Worm (Caenorhabditis elegans) whole organism, L2 larva: Measurements from ENCODE around the gene nifk-1.

ENCODE experiments used
- C34F6.9 ChIP-seq: fragments of 150-350 bp; optimal IDR thresholded peaks from 2 replicates; lab custom pipeline; 2014; ENCODE audit warnings: missing biosample characterization, missing genetic modification characterization
- F13H6.1 ChIP-seq: sonication (generic microtip); optimal IDR thresholded peaks from 2 replicates; lab custom pipeline; 2016; ENCODE audit warnings: missing genetic modification characterization, missing compliant biosample characterization
- alr-1 ChIP-seq: fragments of 150-350 bp; optimal IDR thresholded peaks from 2 replicates; lab custom pipeline; 2014; ENCODE audit warnings: missing biosample characterization, missing genetic modification characterization
- aly-2 ChIP-seq: fragments of 150-350 bp; optimal IDR thresholded peaks from 2 replicates; lab custom pipeline; 2014; ENCODE audit warnings: missing biosample characterization, missing genetic modification characterization
- ama-1 ChIP-seq: fragments of 150-350 bp; optimal IDR thresholded peaks from 2 replicates; lab custom pipeline; 2018; ENCODE audit warnings: inconsistent platforms
- blmp-1 ChIP-seq: sonication (generic microtip); optimal IDR thresholded peaks from 2 replicates; lab custom pipeline; 2017; ENCODE audit warnings: missing genetic modification characterization, mild to moderate bottlenecking, missing compliant biosample characterization, antibody characterized with exemption, moderate library complexity; ENCODE audit not compliant: insufficient read depth
- ceh-16 ChIP-seq: fragments of 150-350 bp; optimal IDR thresholded peaks from 2 replicates; lab custom pipeline; 2014; ENCODE audit warnings: missing biosample characterization, missing genetic modification characterization
- ceh-82 ChIP-seq: fragments of 150-350 bp; optimal IDR thresholded peaks from 2 replicates; lab custom pipeline; 2014; ENCODE audit warnings: missing biosample characterization, missing genetic modification characterization
- crh-2 ChIP-seq: sonication (generic microtip); optimal IDR thresholded peaks from 2 replicates; lab custom pipeline; 2017; ENCODE audit warnings: missing biosample characterization, missing genetic modification characterization
- dmd-4 ChIP-seq: sonication (generic microtip); optimal IDR thresholded peaks from 2 replicates; lab custom pipeline; 2017; ENCODE audit warnings: missing biosample characterization, missing genetic modification characterization
- fos-1 ChIP-seq: fragments of 150-350 bp; optimal IDR thresholded peaks from 2 replicates; lab custom pipeline; 2014; ENCODE audit warnings: missing biosample characterization, missing genetic modification characterization
- gmeb-1 ChIP-seq: fragments of 150-350 bp; optimal IDR thresholded peaks from 2 replicates; lab custom pipeline; 2014; ENCODE audit warnings: missing biosample characterization, missing genetic modification characterization
- lin-11 ChIP-seq: fragments of 150-350 bp; sonication (generic microtip); optimal IDR thresholded peaks from 2 replicates; lab custom pipeline; 2014; ENCODE audit warnings: missing biosample characterization, missing genetic modification characterization, inconsistent platforms, mixed read lengths
- lin-13 ChIP-seq: fragments of 150-350 bp; optimal IDR thresholded peaks from 2 replicates; lab custom pipeline; 2014; ENCODE audit warnings: missing biosample characterization, missing genetic modification reagents, missing genetic modification characterization
- lin-39 ChIP-seq: fragments of 150-350 bp; optimal IDR thresholded peaks from 2 replicates; lab custom pipeline; 2014; ENCODE audit warnings: missing biosample characterization, missing genetic modification reagents, missing genetic modification characterization
- lsy-2 ChIP-seq, 2 experiments: fragments of 150-350 bp in 1 of 2; sonication (generic microtip) in 1 of 2; optimal IDR thresholded peaks; 2 replicates each; lab custom pipeline; 2014 to 2017; ENCODE audit warnings: missing biosample characterization in 2 of 2, missing genetic modification characterization in 2 of 2
- mbf-1 ChIP-seq: sonication (generic microtip); optimal IDR thresholded peaks from 2 replicates; lab custom pipeline; 2017; ENCODE audit warnings: missing biosample characterization, missing genetic modification characterization
- mdl-1 ChIP-seq, 2 experiments: fragments of 150-350 bp in 1 of 2; sonication (generic microtip) in 1 of 2; optimal IDR thresholded peaks; 2 replicates each; lab custom pipeline; 2017; ENCODE audit warnings: missing biosample characterization in 2 of 2, missing genetic modification characterization in 2 of 2
- nhr-10 ChIP-seq: sonication (generic microtip); optimal IDR thresholded peaks from 2 replicates; lab custom pipeline; 2017; ENCODE audit warnings: missing biosample characterization, missing genetic modification characterization
- nhr-12 ChIP-seq: fragments of 150-350 bp; optimal IDR thresholded peaks from 2 replicates; lab custom pipeline; 2014; ENCODE audit warnings: missing biosample characterization, missing genetic modification characterization
- nhr-129 ChIP-seq: fragments of 150-350 bp; optimal IDR thresholded peaks from 2 replicates; lab custom pipeline; 2014; ENCODE audit warnings: missing biosample characterization, missing genetic modification characterization
- nhr-21 ChIP-seq: fragments of 150-350 bp; optimal IDR thresholded peaks from 2 replicates; lab custom pipeline; 2014; ENCODE audit warnings: missing biosample characterization, missing genetic modification characterization
- nhr-23 ChIP-seq: fragments of 150-350 bp; optimal IDR thresholded peaks from 2 replicates; lab custom pipeline; 2014; ENCODE audit warnings: missing biosample characterization, missing genetic modification reagents, missing genetic modification characterization
- nhr-25 ChIP-seq: fragments of 150-350 bp; sonication (generic microtip); optimal IDR thresholded peaks from 3 replicates; lab custom pipeline; 2014; ENCODE audit warnings: missing biosample characterization, missing genetic modification characterization
- skn-1 ChIP-seq: sonication (generic microtip); optimal IDR thresholded peaks from 2 replicates; lab custom pipeline; 2017; ENCODE audit warnings: missing biosample characterization, missing genetic modification characterization
- sma-3 ChIP-seq: sonication (generic microtip); optimal IDR thresholded peaks from 2 replicates; lab custom pipeline; 2016; ENCODE audit warnings: missing genetic modification reagents, missing genetic modification characterization, missing compliant biosample characterization
- sma-9 ChIP-seq, 2 experiments: fragments of 150-350 bp in 1 of 2; sonication (generic microtip) in 1 of 2; optimal IDR thresholded peaks; 2 replicates each; lab custom pipeline; 2014 to 2016; ENCODE audit warnings: missing genetic modification characterization in 2 of 2, mild to moderate bottlenecking in 1 of 2, missing biosample characterization in 1 of 2, missing compliant biosample characterization in 1 of 2, missing genetic modification reagents in 1 of 2, moderate library complexity in 1 of 2
- unc-39 ChIP-seq: fragments of 150-350 bp; optimal IDR thresholded peaks from 2 replicates; lab custom pipeline; 2014; ENCODE audit warnings: missing biosample characterization, missing genetic modification characterization
- unc-55 ChIP-seq: fragments of 150-350 bp; sonication (generic microtip); optimal IDR thresholded peaks from 3 replicates; lab custom pipeline; 2014; ENCODE audit warnings: missing biosample characterization, missing genetic modification reagents, missing genetic modification characterization
- unc-62 ChIP-seq: fragments of 150-350 bp; optimal IDR thresholded peaks from 2 replicates; lab custom pipeline; 2014; ENCODE audit warnings: missing biosample characterization, missing genetic modification reagents, missing genetic modification characterization
- ztf-1 ChIP-seq: fragments of 200-800 bp; sonication (Bioruptor generic); conservative IDR thresholded peaks from 2 replicates; pipeline ENCODE4 v1.3.6; 2022; ENCODE audit warnings: missing genetic modification characterization, missing compliant biosample characterization

nifk-1 gene

ce11 chrIII:4715088-4715487 is 22.0 kb upstream of the nifk-1 start, which contains the start of gene him-18:
Gene him-18 (minus strand): TSS chrIII:4715188.
- no peak for TF ChIP-seq sma-3 (GFP tag; lab: Kevin White, UChicago)
- no peak for TF ChIP-seq F13H6.1 (tag; lab: Kevin White, UChicago)
- TF ChIP-seq lin-11 (tag; lab: Kevin White, UChicago) = no peak
- no peak for TF ChIP-seq nhr-129 (tag; lab: Kevin White, UChicago)
- no peak for TF ChIP-seq nhr-21 (tag; lab: Kevin White, UChicago)
- no peak for TF ChIP-seq alr-1 (tag; lab: Kevin White, UChicago)
- TF ChIP-seq aly-2 = no peak

ce11 chrIII:4708909-4709308 is 15.8 kb upstream of the nifk-1 start, which contains the start of gene T04A8.18:
Gene T04A8.18 (plus strand): TSS chrIII:4709209.
- no peak for TF ChIP-seq mdl-1 (tag; optimal IDR thresholded peaks at IDR 0.05; lab: Kevin White, UChicago)
- no peak for TF ChIP-seq ztf-1 (GFP tag; lab: Robert Waterston, UW)
- no peak for TF ChIP-seq gmeb-1 (tag; lab: Kevin White, UChicago)
- no peak for TF ChIP-seq fos-1
- peak; percentile 4 for TF ChIP-seq unc-55 (GFP tag; lab: Kevin White, UChicago)
- TF ChIP-seq lin-13 (GFP tag; lab: Kevin White, UChicago) = no peak

- no peak for TF ChIP-seq unc-62 (GFP tag; lab: Kevin White, UChicago)
- TF ChIP-seq ceh-16 = no peak
- TF ChIP-seq aly-2 = no peak
- no peak for TF ChIP-seq dmd-4 (tag; lab: Kevin White, UChicago)
- TF ChIP-seq ama-1 (lab: Kevin White, UChicago) = no peak
- no peak for TF ChIP-seq nhr-12 (tag; lab: Kevin White, UChicago)
- no peak for TF ChIP-seq C34F6.9
- TF ChIP-seq blmp-1 (tag; lab: Kevin White, UChicago) = no peak
- TF ChIP-seq ztf-1 (GFP tag; lab: Robert Waterston, UW) = no peak
- no peak for TF ChIP-seq gmeb-1 (tag; lab: Kevin White, UChicago)
- TF ChIP-seq fos-1 = no peak
- no peak for TF ChIP-seq mbf-1
Observed at ce11 chrIII:4706678-4707077, 13.6 kb upstream of the nifk-1 start, which contains the start of gene T04A8.13. Gene T04A8.13 (plus strand): TSS chrIII:4706978.

- TF ChIP-seq dmd-4 (tag; lab: Kevin White, UChicago) (no peak), ceh-82 (tag; lab: Kevin White, UChicago) (no peak), mbf-1 (no peak), gmeb-1 (tag; lab: Kevin White, UChicago) (no peak)
Observed at ce11 chrIII:4705207-4705606, 12.1 kb upstream of the nifk-1 start, which contains the start of gene pgap-2. Gene pgap-2 (plus strand): TSS chrIII:4705507.

ce11 chrIII:4703932-4704454 is 10.9 kb upstream of the nifk-1 start, which contains the start of the genes clp-2 and mrpl-16:
Gene clp-2 (minus strand): TSS chrIII:4704025.
Gene mrpl-16 (plus strand): TSS chrIII:4704404.
- peak; percentile 58 for TF ChIP-seq C34F6.9
- peak in 1 of 2 experiments; percentile 59 for TF ChIP-seq lsy-2 (tag; optimal IDR thresholded peaks at IDR 0.05; lab: Kevin White, UChicago)
- no peak for TF ChIP-seq nhr-10 (tag; lab: Kevin White, UChicago)
- peak; percentile 12 for TF ChIP-seq crh-2 (tag; lab: Kevin White, UChicago)
- peak; percentile 59 for TF ChIP-seq unc-55 (GFP tag; lab: Kevin White, UChicago)

ce11 chrIII:4699922-4700321 is 6.8 kb upstream of the nifk-1 start, which contains the start of gene sel-13:
Gene sel-13 (minus strand): TSS chrIII:4700224.
- no peak for TF ChIP-seq nhr-10 (tag; lab: Kevin White, UChicago)
- no peak for TF ChIP-seq lsy-2 (tag; optimal IDR thresholded peaks at IDR 0.05; lab: Kevin White, UChicago)
- TF ChIP-seq sma-9 (GFP tag; optimal IDR thresholded peaks at IDR 0.05; lab: Kevin White, UChicago) = no peak
- no peak for TF ChIP-seq sma-9 (tag; optimal IDR thresholded peaks at IDR 0.05; lab: Kevin White, UChicago)
- TF ChIP-seq dmd-4 (tag; lab: Kevin White, UChicago) = no peak
- TF ChIP-seq nhr-23 (tag; lab: Kevin White, UChicago) = no peak
- no peak for TF ChIP-seq nhr-25
- TF ChIP-seq lin-11 (tag; lab: Kevin White, UChicago) = no peak
- TF ChIP-seq lin-39 (tag; lab: Kevin White, UChicago) = no peak
- TF ChIP-seq unc-39 (tag; lab: Kevin White, UChicago) = no peak
- no peak for TF ChIP-seq skn-1 (tag; lab: Kevin White, UChicago)
- TF ChIP-seq aly-2 = no peak
- no peak for TF ChIP-seq nhr-129 (tag; lab: Kevin White, UChicago)
